Worm (Caenorhabditis elegans) whole organism, L4/young adult: ENCODE results near the gene K09A9.6.

ENCODE experiments used
- W03F9.2 ChIP-seq: fragments of 150-350 bp; optimal IDR thresholded peaks from 2 replicates; lab custom pipeline; 2014; ENCODE audit warnings: missing biosample characterization, missing genetic modification characterization
- dao-5 ChIP-seq: sonication (generic microtip); optimal IDR thresholded peaks from 2 replicates; lab custom pipeline; 2016; ENCODE audit warnings: missing genotype, missing genetic modification characterization, moderate library complexity, missing compliant biosample characterization
- him-1 ChIP-seq: sonication (generic microtip); optimal IDR thresholded peaks from 2 replicates; lab custom pipeline; 2016; ENCODE audit warnings: missing genotype, missing genetic modification reagents, missing genetic modification characterization, missing compliant biosample characterization

DNA sequence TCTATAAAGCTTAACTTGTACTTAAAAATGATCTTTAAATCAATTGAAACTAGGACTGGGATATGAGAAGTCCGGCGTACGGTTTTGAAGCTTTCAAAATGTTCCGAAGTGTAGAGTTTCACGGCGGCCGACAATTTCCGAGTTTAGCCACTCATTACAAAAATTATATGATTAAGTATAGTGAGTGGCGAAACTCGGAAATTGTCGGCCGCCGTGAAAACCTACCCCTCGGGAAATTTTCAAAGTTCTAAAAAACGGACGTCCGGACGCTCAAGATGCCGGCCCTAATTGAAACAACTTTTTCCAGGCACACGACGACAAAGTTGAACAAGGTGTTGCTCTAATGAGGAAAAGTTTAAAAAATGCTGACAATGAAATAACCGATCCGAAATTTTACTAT is 8.1 kb downstream of the K09A9.6 start:
- no peak for TF ChIP-seq W03F9.2
- TF ChIP-seq dao-5: no peak
- TF ChIP-seq him-1 (tag; lab: Kevin White, UChicago): no peak
